Fruit fly (Drosophila melanogaster) whole organism: ENCODE results near the gene RIOK1.

Experiments
- EcR ChIP-seq, 2 experiments: fragments of >200 bp; optimal IDR thresholded peaks; 2 replicates each; lab custom pipeline; 2017; ENCODE audit warnings: missing biosample characterization in 2 of 2, missing genetic modification characterization in 2 of 2, missing genetic modification reagents in 2 of 2
- usp ChIP-seq: fragments of >200 bp; optimal IDR thresholded peaks from 2 replicates; lab custom pipeline; 2017; ENCODE audit warnings: missing biosample characterization, missing genetic modification characterization, mixed read lengths

DNA sequence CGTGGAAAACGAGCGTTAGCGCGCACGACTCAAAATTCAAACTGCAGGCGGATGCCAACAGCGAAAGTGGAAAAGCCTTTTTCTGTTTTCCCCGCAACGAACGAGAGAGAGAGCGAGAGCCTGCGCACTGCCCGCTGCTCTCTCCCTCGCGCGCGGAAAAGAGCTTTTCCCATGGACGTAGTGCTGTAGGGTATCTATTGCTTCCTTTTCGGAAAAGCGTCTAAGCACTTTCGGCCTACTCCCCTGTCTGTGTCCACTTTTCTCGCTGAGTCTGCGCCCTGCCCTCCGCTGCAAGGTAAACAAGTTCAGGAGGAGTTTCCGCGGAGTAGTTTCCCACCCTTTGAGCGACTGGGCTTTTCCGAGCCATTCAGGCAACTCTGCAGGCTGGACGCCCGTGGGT, 32.0 kb upstream of the RIOK1 start, which contains the start of gene CG32085:
- no peak for TF ChIP-seq EcR (GFP tag; optimal IDR thresholded peaks at IDR 0.05; lab: Kevin White, UChicago)
- TF ChIP-seq usp (GFP tag; lab: Kevin White, UChicago) = no peak
